Worm (Caenorhabditis elegans): ENCODE measurements around the gene dcap-1.

Gene dcap-1

ce11 chrIV:1093870-1094564 is 39.4 kb upstream of the dcap-1 start, which contains the start of the genes cct-8 and Y55F3AR.2 (continued):
- peak; percentile 97 for TF ChIP-seq lin-39 (tag; optimal IDR thresholded peaks at IDR 0.05)
- TF ChIP-seq elt-3 (tag; optimal IDR thresholded peaks at IDR 0.05), result peak in 1 of 3 experiments; percentile 55
- TF ChIP-seq egl-5 (tag; optimal IDR thresholded peaks at IDR 0.05), result peak; percentile 92
- no peak for TF ChIP-seq daf-12 (tag; optimal IDR thresholded peaks at IDR 0.05)
- TF ChIP-seq nhr-25 (tag; optimal IDR thresholded peaks at IDR 0.05), result peak; percentile 91
- peak; percentile 83 for TF ChIP-seq egl-27 (tag; optimal IDR thresholded peaks at IDR 0.05)
- TF ChIP-seq fkh-10 (GFP tag; optimal IDR thresholded peaks at IDR 0.05), result peak; percentile 98
- peak; percentile 69 for TF ChIP-seq ztf-4 (tag; optimal IDR thresholded peaks at IDR 0.05)
- TF ChIP-seq unc-39 (tag; optimal IDR thresholded peaks at IDR 0.05), result no peak
- peak; percentile 95 for TF ChIP-seq jun-1 (tag; optimal IDR thresholded peaks at IDR 0.05)
- TF ChIP-seq nhr-28 (tag; optimal IDR thresholded peaks at IDR 0.05), result no peak
- peak; percentile 97 for TF ChIP-seq pha-4 (tag; optimal IDR thresholded peaks at IDR 0.05)
- no peak for TF ChIP-seq fkh-2 (tag; optimal IDR thresholded peaks at IDR 0.05)
- peak; percentile 99 for TF ChIP-seq lsy-12 (tag; optimal IDR thresholded peaks at IDR 0.05)

ce11 chrIV:1086913-1087312 is 32.3 kb upstream of the dcap-1 start, which contains the start of gene csn-4:
Gene csn-4 (minus strand): TSS chrIV:1087013.
- TF ChIP-seq lin-15B (tag; optimal IDR thresholded peaks at IDR 0.05) (no peak), elt-1 (tag; optimal IDR thresholded peaks at IDR 0.05) (no peak), lin-39 (tag; optimal IDR thresholded peaks at IDR 0.05) (no peak), nhr-237 (tag; optimal IDR thresholded peaks at IDR 0.05) (no peak), jun-1 (tag; optimal IDR thresholded peaks at IDR 0.05) (no peak), elt-3 (tag; optimal IDR thresholded peaks at IDR 0.05) (no peak), mdl-1 (tag; optimal IDR thresholded peaks at IDR 0.05) (no peak), tbx-2 (tag; optimal IDR thresholded peaks at IDR 0.05) (no peak), unc-39 (tag; optimal IDR thresholded peaks at IDR 0.05) (no peak), ceh-16 (tag; optimal IDR thresholded peaks at IDR 0.05) (no peak), ceh-28 (tag; optimal IDR thresholded peaks at IDR 0.05) (no peak), nhr-12 (tag; optimal IDR thresholded peaks at IDR 0.05) (no peak), nhr-67 (tag; optimal IDR thresholded peaks at IDR 0.05) (no peak), aly-2 (tag; optimal IDR thresholded peaks at IDR 0.05) (no peak)

ce11 chrIV:1075484-1075883 is 20.9 kb upstream of the dcap-1 start:
- TF ChIP-seq pha-4 (tag; optimal IDR thresholded peaks at IDR 0.05) (peak; percentile 71), sea-2 (GFP tag; optimal IDR thresholded peaks at IDR 0.05) (no peak), snpc-4 (tag; optimal IDR thresholded peaks at IDR 0.05) (no peak), unc-62 (GFP tag; optimal IDR thresholded peaks at IDR 0.05) (no peak), fkh-10 (GFP tag; optimal IDR thresholded peaks at IDR 0.05) (no peak), elt-2 (tag; optimal IDR thresholded peaks at IDR 0.05) (peak; percentile 85), fos-1 (tag; optimal IDR thresholded peaks at IDR 0.05) (peak; percentile 22), pqm-1 (tag; optimal IDR thresholded peaks at IDR 0.05) (peak; percentile 73), ztf-4 (tag; optimal IDR thresholded peaks at IDR 0.05) (no peak)

ce11 chrIV:1074069-1074468 is 19.5 kb upstream of the dcap-1 start:
- peak; percentile 13 for TF ChIP-seq nhr-23 (tag; optimal IDR thresholded peaks at IDR 0.05)
- TF ChIP-seq egl-5 (tag; optimal IDR thresholded peaks at IDR 0.05), result no peak

ce11 chrIV:1070383-1070782 is 15.8 kb upstream of the dcap-1 start:
- peak; percentile 79 for TF ChIP-seq pqm-1 (tag; optimal IDR thresholded peaks at IDR 0.05)
- no peak for TF ChIP-seq mml-1 (tag; optimal IDR thresholded peaks at IDR 0.05)
- peak; percentile 74 for TF ChIP-seq nhr-11 (tag; optimal IDR thresholded peaks at IDR 0.05)
- TF ChIP-seq nhr-77 (tag; optimal IDR thresholded peaks at IDR 0.05), result peak; percentile 30
- peak; percentile 16 for TF ChIP-seq ztf-11 (tag; optimal IDR thresholded peaks at IDR 0.05)
- peak; percentile 97 for TF ChIP-seq pha-4 (tag; optimal IDR thresholded peaks at IDR 0.05)
- TF ChIP-seq ama-1 (optimal IDR thresholded peaks at IDR 0.05), result no peak
- TF ChIP-seq nhr-23 (tag; optimal IDR thresholded peaks at IDR 0.05), result peak; percentile 15
- TF ChIP-seq ZK546.5 (tag; optimal IDR thresholded peaks at IDR 0.05), result no peak
- no peak for TF ChIP-seq nhr-43 (tag; optimal IDR thresholded peaks at IDR 0.05; ENCODE audit: poor library complexity, severe bottlenecking)
- no peak for TF ChIP-seq elt-3 (tag; optimal IDR thresholded peaks at IDR 0.05)
- peak; percentile 92 for TF ChIP-seq fkh-10 (GFP tag; optimal IDR thresholded peaks at IDR 0.05)
- no peak for TF ChIP-seq unc-39 (tag; optimal IDR thresholded peaks at IDR 0.05)
- no peak for TF ChIP-seq fkh-2 (tag; optimal IDR thresholded peaks at IDR 0.05)
- TF ChIP-seq ceh-82 (tag; optimal IDR thresholded peaks at IDR 0.05), result peak; percentile 73
- peak; percentile 85 for TF ChIP-seq ceh-28 (tag; optimal IDR thresholded peaks at IDR 0.05)
- no peak for TF ChIP-seq eor-1 (tag; optimal IDR thresholded peaks at IDR 0.05)
- TF ChIP-seq hmg-11 (tag; optimal IDR thresholded peaks at IDR 0.05), result peak; percentile 88
- TF ChIP-seq nhr-237 (tag; optimal IDR thresholded peaks at IDR 0.05), result no peak
- TF ChIP-seq tbx-2 (tag; optimal IDR thresholded peaks at IDR 0.05), result peak; percentile 76
- peak; percentile 68 for TF ChIP-seq lin-15B (tag; optimal IDR thresholded peaks at IDR 0.05)
- peak; percentile 65 for TF ChIP-seq zag-1 (tag; optimal IDR thresholded peaks at IDR 0.05)
- TF ChIP-seq mdl-1 (tag; optimal IDR thresholded peaks at IDR 0.05), result peak; percentile 70
- TF ChIP-seq nhr-12 (tag; optimal IDR thresholded peaks at IDR 0.05), result no peak
- TF ChIP-seq nhr-25 (tag; optimal IDR thresholded peaks at IDR 0.05), result no peak
- peak; percentile 94 for TF ChIP-seq lin-39 (tag; optimal IDR thresholded peaks at IDR 0.05)
- TF ChIP-seq fos-1 (tag; optimal IDR thresholded peaks at IDR 0.05), result no peak
- no peak for TF ChIP-seq sea-2 (GFP tag; optimal IDR thresholded peaks at IDR 0.05)
- TF ChIP-seq jun-1 (tag; optimal IDR thresholded peaks at IDR 0.05), result peak; percentile 81

Measured in whole organism, L3 larva.